Worm (Caenorhabditis elegans) whole organism, L1 larva: ENCODE results near the gene pqn-42.

Experiments
- C16A3.4 ChIP-seq: fragments of 150-350 bp; optimal IDR thresholded peaks from 2 replicates; lab custom pipeline; 2014; ENCODE audit warnings: missing biosample characterization, missing genetic modification characterization
- Y116A8C.19 ChIP-seq: sonication (generic microtip); optimal IDR thresholded peaks from 2 replicates; lab custom pipeline; 2016; ENCODE audit warnings: missing compliant biosample characterization, missing genetic modification characterization, borderline replicate concordance
- alr-1 ChIP-seq: fragments of 200-800 bp; sonication (Bioruptor generic); optimal IDR thresholded peaks from 2 replicates; lab custom pipeline; 2018; ENCODE audit warnings: borderline replicate concordance, mild to moderate bottlenecking, missing genetic modification characterization, missing compliant biosample characterization
- aly-2 ChIP-seq: fragments of 150-350 bp; optimal IDR thresholded peaks from 2 replicates; lab custom pipeline; 2014; ENCODE audit warnings: missing biosample characterization, missing genetic modification characterization
- ceh-63 ChIP-seq: fragments of 200-800 bp; sonication (Bioruptor generic); optimal IDR thresholded peaks from 2 replicates; lab custom pipeline; 2018; ENCODE audit warnings: mild to moderate bottlenecking, missing genetic modification characterization, missing compliant biosample characterization
- ceh-8 ChIP-seq: fragments of 200-800 bp; sonication (Bioruptor generic); optimal IDR thresholded peaks from 2 replicates; lab custom pipeline; 2018; ENCODE audit warnings: mild to moderate bottlenecking, missing genetic modification characterization, moderate library complexity, missing compliant biosample characterization
- ceh-82 ChIP-seq, 3 experiments: fragments of 150-350 bp in 1 of 3; sonication (generic microtip) in 2 of 3; optimal IDR thresholded peaks; 2 replicates each; lab custom pipeline; 2014 to 2017; ENCODE audit warnings: missing biosample characterization in 3 of 3, missing genetic modification characterization in 3 of 3
- ces-1 ChIP-seq: fragments of 150-350 bp; optimal IDR thresholded peaks from 2 replicates; lab custom pipeline; 2014; ENCODE audit warnings: missing biosample characterization, missing genetic modification reagents, missing genetic modification characterization
- efl-3 ChIP-seq: fragments of 200-800 bp; sonication (Bioruptor generic); optimal IDR thresholded peaks from 2 replicates; lab custom pipeline; 2018; ENCODE audit warnings: mild to moderate bottlenecking, missing genetic modification characterization, missing compliant biosample characterization
- egl-13 ChIP-seq: sonication (generic microtip); optimal IDR thresholded peaks from 2 replicates; lab custom pipeline; 2016; ENCODE audit warnings: missing genotype, missing genetic modification reagents, missing genetic modification characterization, missing compliant biosample characterization
- fkh-4 ChIP-seq: sonication (generic microtip); optimal IDR thresholded peaks from 2 replicates; lab custom pipeline; 2016; ENCODE audit warnings: missing compliant biosample characterization, missing genetic modification characterization, borderline replicate concordance
- fos-1 ChIP-seq: fragments of 150-350 bp; optimal IDR thresholded peaks from 2 replicates; lab custom pipeline; 2014; ENCODE audit warnings: missing biosample characterization, missing genetic modification characterization
- hlh-17 ChIP-seq: fragments of 200-800 bp; sonication (Bioruptor generic); optimal IDR thresholded peaks from 2 replicates; lab custom pipeline; 2018; ENCODE audit warnings: missing genetic modification characterization, mild to moderate bottlenecking, missing compliant biosample characterization, moderate library complexity, borderline replicate concordance
- hlh-4 ChIP-seq: sonication (generic microtip); optimal IDR thresholded peaks from 2 replicates; lab custom pipeline; 2016; ENCODE audit warnings: mild to moderate bottlenecking, missing genetic modification characterization, missing compliant biosample characterization
- irx-1 ChIP-seq: sonication (generic microtip); optimal IDR thresholded peaks from 2 replicates; lab custom pipeline; 2016; ENCODE audit warnings: missing genetic modification characterization, missing compliant biosample characterization
- jun-1 ChIP-seq: fragments of 150-350 bp; optimal IDR thresholded peaks from 2 replicates; lab custom pipeline; 2014; ENCODE audit warnings: missing biosample characterization, missing genetic modification reagents, missing genetic modification characterization
- lin-14 ChIP-seq: fragments of 200-800 bp; sonication (Bioruptor generic); optimal IDR thresholded peaks from 2 replicates; lab custom pipeline; 2018; ENCODE audit warnings: mild to moderate bottlenecking, missing genetic modification characterization, moderate library complexity, missing compliant biosample characterization
- lin-35 ChIP-seq, 2 experiments: fragments of 150-350 bp; optimal IDR thresholded peaks; 2 replicates each; lab custom pipeline; 2014; ENCODE audit warnings: missing biosample characterization in 2 of 2, missing genetic modification characterization in 2 of 2, missing genetic modification reagents in 2 of 2
- lin-39 ChIP-seq: fragments of 150-350 bp; optimal IDR thresholded peaks from 2 replicates; lab custom pipeline; 2014; ENCODE audit warnings: missing biosample characterization, missing genetic modification reagents, missing genetic modification characterization
- lir-3 ChIP-seq: sonication (generic microtip); optimal IDR thresholded peaks from 2 replicates; lab custom pipeline; 2016; ENCODE audit warnings: mild to moderate bottlenecking, missing genetic modification characterization, moderate library complexity, missing compliant biosample characterization; ENCODE audit not compliant: poor library complexity
- mab-9 ChIP-seq: fragments of 200-800 bp; sonication (Bioruptor generic); IDR thresholded peaks from 2 replicates; pipeline ENCODE4 v1.3.6; 2022; ENCODE audit warnings: missing genetic modification reagents, missing genetic modification characterization, missing compliant biosample characterization
- mdl-1 ChIP-seq, 2 experiments: fragments of 150-350 bp; optimal IDR thresholded peaks; 2 replicates each; lab custom pipeline; 2014 to 2017; ENCODE audit warnings: missing biosample characterization in 2 of 2, missing genetic modification characterization in 2 of 2, inconsistent platforms in 1 of 2
- mep-1 ChIP-seq: fragments of 150-350 bp; optimal IDR thresholded peaks from 2 replicates; lab custom pipeline; 2014; ENCODE audit warnings: missing biosample characterization, missing genetic modification characterization
- nhr-19 ChIP-seq: fragments of 200-800 bp; sonication (Bioruptor generic); conservative IDR thresholded peaks from 2 replicates; pipeline ENCODE4 v1.3.6; 2022; ENCODE audit warnings: missing genetic modification characterization, missing compliant biosample characterization
- nhr-20 ChIP-seq: sonication (generic microtip); optimal IDR thresholded peaks from 2 replicates; lab custom pipeline; 2016; ENCODE audit warnings: mild to moderate bottlenecking, missing genetic modification characterization, missing compliant biosample characterization
- nhr-28 ChIP-seq: fragments of 150-350 bp; optimal IDR thresholded peaks from 2 replicates; lab custom pipeline; 2014; ENCODE audit warnings: missing biosample characterization, missing genetic modification characterization
- nhr-47 ChIP-seq: sonication (generic microtip); optimal IDR thresholded peaks from 2 replicates; lab custom pipeline; 2016; ENCODE audit warnings: mild to moderate bottlenecking, missing genetic modification characterization, moderate library complexity, missing compliant biosample characterization
- nhr-76 ChIP-seq: sonication (generic microtip); optimal IDR thresholded peaks from 2 replicates; lab custom pipeline; 2017; ENCODE audit warnings: missing biosample characterization, missing genetic modification characterization
- rnt-1 ChIP-seq: sonication (generic microtip); optimal IDR thresholded peaks from 2 replicates; lab custom pipeline; 2016; ENCODE audit warnings: mild to moderate bottlenecking, missing genetic modification characterization, moderate library complexity, missing compliant biosample characterization
- snpc-4 ChIP-seq: fragments of 150-350 bp; optimal IDR thresholded peaks from 2 replicates; lab custom pipeline; 2014; ENCODE audit warnings: missing biosample characterization, missing genetic modification characterization
- swsn-7 ChIP-seq: sonication (generic microtip); optimal IDR thresholded peaks from 2 replicates; lab custom pipeline; 2016; ENCODE audit warnings: missing genetic modification characterization, missing compliant biosample characterization
- tbx-2 ChIP-seq: sonication (generic microtip); optimal IDR thresholded peaks from 2 replicates; lab custom pipeline; 2016; ENCODE audit warnings: missing genetic modification characterization, missing compliant biosample characterization
- unc-62 ChIP-seq: fragments of 150-350 bp; optimal IDR thresholded peaks from 2 replicates; lab custom pipeline; 2014; ENCODE audit warnings: missing biosample characterization, missing genetic modification reagents, missing genetic modification characterization
- vab-15 ChIP-seq: sonication (generic microtip); optimal IDR thresholded peaks from 2 replicates; lab custom pipeline; 2017; ENCODE audit warnings: missing genotype, mild to moderate bottlenecking, missing genetic modification characterization, missing compliant biosample characterization
- zag-1 ChIP-seq: fragments of 150-350 bp; optimal IDR thresholded peaks from 2 replicates; lab custom pipeline; 2014; ENCODE audit warnings: missing biosample characterization, missing genetic modification characterization

pqn-42 gene

ce11 chrII:2503703-2504430 lies 45.1 kb upstream of the pqn-42 start (continued):
- TF ChIP-seq lin-35 (GFP tag; optimal IDR thresholded peaks at IDR 0.05; lab: Kevin White, UChicago), result peak in 1 of 2 experiments; percentile 3
- no peak for TF ChIP-seq swsn-7 (tag; lab: Kevin White, UChicago)
- peak; percentile 5 for TF ChIP-seq mep-1 (tag; lab: Kevin White, UChicago)
- TF ChIP-seq vab-15, result no peak
- no peak for TF ChIP-seq mdl-1 (tag; optimal IDR thresholded peaks at IDR 0.05; lab: Kevin White, UChicago)
- no peak for TF ChIP-seq fos-1 (tag; lab: Kevin White, UChicago)
- TF ChIP-seq ceh-63 (GFP tag; lab: Kevin White, UChicago), result no peak

ce11 chrII:2488386-2488785 lies 29.6 kb upstream of the pqn-42 start, which contains the start of gene F53G2.1:
Gene F53G2.1 (plus strand): TSS chrII:2488686.
- TF ChIP-seq vab-15, result no peak
- TF ChIP-seq unc-62 (GFP tag; lab: Kevin White, UChicago), result no peak
- no peak for TF ChIP-seq lin-14 (GFP tag; lab: Kevin White, UChicago)
- no peak for TF ChIP-seq zag-1
- TF ChIP-seq mdl-1 (tag; optimal IDR thresholded peaks at IDR 0.05; lab: Kevin White, UChicago), result no peak
- TF ChIP-seq C16A3.4 (tag; lab: Kevin White, UChicago), result no peak
- TF ChIP-seq snpc-4 (tag; lab: Kevin White, UChicago), result no peak
- TF ChIP-seq efl-3 (GFP tag; lab: Kevin White, UChicago), result no peak
- no peak for TF ChIP-seq irx-1 (tag; lab: Kevin White, UChicago)
- TF ChIP-seq tbx-2 (tag; lab: Kevin White, UChicago), result no peak
- TF ChIP-seq ceh-82 (tag; optimal IDR thresholded peaks at IDR 0.05; lab: Kevin White, UChicago), result no peak

DNA sequence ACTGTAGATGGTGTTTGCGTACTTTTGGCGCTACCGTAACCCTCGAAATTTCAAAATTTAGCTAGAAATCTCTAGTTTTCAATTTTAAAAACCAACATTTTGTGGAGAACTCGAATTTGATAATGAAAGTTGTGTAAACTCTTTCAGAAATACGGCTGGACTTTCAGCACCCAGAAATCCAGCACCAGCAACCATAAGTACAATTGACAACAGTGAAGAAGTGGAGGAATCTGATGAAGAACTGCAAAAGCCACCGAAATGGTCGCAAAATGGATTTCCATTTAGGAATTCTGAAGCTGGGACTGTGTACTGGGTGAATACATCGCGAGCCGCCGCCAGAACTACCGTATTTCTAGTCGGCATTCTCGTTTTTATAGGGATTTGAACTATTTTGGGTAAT lies 24.7 kb upstream of the pqn-42 start, which contains the start of gene F53G2.13:
TSS of gene F53G2.13 (plus strand) at position 301 of the 400 bp plus-strand sequence.
- TF ChIP-seq hlh-4, result no peak
- no peak for TF ChIP-seq mab-9
- TF ChIP-seq ces-1 (GFP tag; lab: Kevin White, UChicago), result no peak
- TF ChIP-seq ceh-82 (tag; optimal IDR thresholded peaks at IDR 0.05; lab: Kevin White, UChicago), result no peak
- TF ChIP-seq nhr-76 (tag; lab: Kevin White, UChicago), result no peak
- TF ChIP-seq nhr-19 (GFP tag; lab: Robert Waterston, UW), result no peak
- TF ChIP-seq jun-1 (tag; lab: Kevin White, UChicago), result no peak
- TF ChIP-seq egl-13, result no peak
- TF ChIP-seq zag-1, result no peak
- no peak for TF ChIP-seq ceh-8
- TF ChIP-seq nhr-47 (tag; lab: Kevin White, UChicago), result no peak
- no peak for TF ChIP-seq irx-1 (tag; lab: Kevin White, UChicago)
- no peak for TF ChIP-seq lir-3 (tag; lab: Kevin White, UChicago)
- no peak for TF ChIP-seq nhr-20 (tag; lab: Kevin White, UChicago)
- no peak for TF ChIP-seq Y116A8C.19
- TF ChIP-seq, all 84 proteins: peak for 0

- TF ChIP-seq mab-9 (no peak), fos-1 (tag; lab: Kevin White, UChicago) (no peak), rnt-1 (no peak), fkh-4 (no peak), aly-2 (no peak), nhr-47 (tag; lab: Kevin White, UChicago) (no peak), nhr-28 (tag; lab: Kevin White, UChicago) (no peak), hlh-17 (GFP tag; lab: Kevin White, UChicago) (no peak), ceh-63 (GFP tag; lab: Kevin White, UChicago) (no peak), nhr-20 (tag; lab: Kevin White, UChicago) (no peak), alr-1 (tag; lab: Kevin White, UChicago) (no peak), lin-39 (tag; lab: Kevin White, UChicago) (no peak)
These were observed 22.8 kb upstream of the pqn-42 start, which contains the start of gene F53G2.2 for ce11 chrII:2481621-2482020. Gene F53G2.2 (plus strand): TSS chrII:2481921.
